Worm (Caenorhabditis elegans) whole organism, late embryonic: ENCODE measurements around the gene ttr-53.

Source experiments
- ahr-1 ChIP-seq: sonication (generic microtip); optimal IDR thresholded peaks from 2 replicates; lab custom pipeline; 2016; ENCODE audit warnings: missing genetic modification characterization, missing compliant biosample characterization
- ama-1 ChIP-seq: fragments of 150-350 bp; optimal IDR thresholded peaks from 2 replicates; lab custom pipeline; 2014
- ceh-2 ChIP-seq: sonication (generic microtip); optimal IDR thresholded peaks from 2 replicates; lab custom pipeline; 2016; ENCODE audit warnings: missing genotype, missing genetic modification characterization, missing compliant biosample characterization
- ceh-45 ChIP-seq: fragments of 200-800 bp; sonication (Bioruptor generic); IDR thresholded peaks from 2 replicates; pipeline ENCODE4 v1.3.6; 2022; ENCODE audit warnings: missing genetic modification reagents, missing genetic modification characterization, missing compliant biosample characterization
- elt-4 ChIP-seq: sonication (generic microtip); optimal IDR thresholded peaks from 2 replicates; lab custom pipeline; 2016; ENCODE audit warnings: missing genetic modification characterization, missing compliant biosample characterization
- ets-4 ChIP-seq: sonication (generic microtip); optimal IDR thresholded peaks from 2 replicates; lab custom pipeline; 2016; ENCODE audit warnings: missing genetic modification characterization, missing compliant biosample characterization
- hlh-30 ChIP-seq: sonication (generic microtip); optimal IDR thresholded peaks from 2 replicates; lab custom pipeline; 2017; ENCODE audit warnings: antibody characterized with exemption, missing genetic modification characterization, missing compliant biosample characterization; ENCODE audit not compliant: insufficient read depth
- lin-11 ChIP-seq: fragments of 200-800 bp; sonication (Bioruptor generic); optimal IDR thresholded peaks from 2 replicates; lab custom pipeline; 2018; ENCODE audit warnings: mild to moderate bottlenecking, missing genetic modification characterization, missing compliant biosample characterization
- pag-3 ChIP-seq: sonication (generic microtip); optimal IDR thresholded peaks from 2 replicates; lab custom pipeline; 2016; ENCODE audit warnings: missing compliant biosample characterization, missing genetic modification characterization, borderline replicate concordance
- pat-9 ChIP-seq: fragments of 200-800 bp; sonication (Bioruptor generic); optimal IDR thresholded peaks from 2 replicates; lab custom pipeline; 2018; ENCODE audit warnings: mild to moderate bottlenecking, missing genetic modification characterization, moderate library complexity, missing compliant biosample characterization
- pqm-1 ChIP-seq: sonication (generic microtip); optimal IDR thresholded peaks from 2 replicates; lab custom pipeline; 2016; ENCODE audit warnings: missing genetic modification characterization, missing compliant biosample characterization
- sox-2 ChIP-seq: fragments of 200-800 bp; sonication (Bioruptor generic); IDR thresholded peaks from 2 replicates; pipeline ENCODE4 v1.3.6; 2022; ENCODE audit warnings: missing genetic modification reagents, missing genetic modification characterization, missing compliant biosample characterization
- tbx-7 ChIP-seq: sonication (generic microtip); optimal IDR thresholded peaks from 2 replicates; lab custom pipeline; 2016; ENCODE audit warnings: missing genotype, missing genetic modification characterization, missing compliant biosample characterization

DNA sequence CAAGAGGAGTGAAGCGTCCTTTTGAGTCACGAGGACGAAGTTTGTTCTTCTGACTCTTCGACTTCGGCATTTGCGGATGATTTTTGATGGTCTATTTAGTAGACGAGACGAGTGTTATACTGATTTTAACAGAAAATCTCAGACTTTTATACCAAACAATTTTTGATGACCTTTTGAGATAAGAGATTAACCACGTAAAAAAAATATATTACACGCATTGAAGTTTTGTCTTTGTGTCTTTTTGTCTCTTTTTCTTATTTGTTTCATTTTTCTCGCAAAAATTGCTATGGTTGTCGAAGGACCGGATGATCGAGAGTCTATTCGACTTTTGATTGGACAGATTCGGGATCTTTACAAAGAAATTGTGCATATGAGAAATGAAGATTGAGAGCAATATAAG, 46.4 kb upstream of the ttr-53 start, which contains the start of gene spch-1:
- TF ChIP-seq pag-3 (tag; lab: Kevin White, UChicago), result no peak
- TF ChIP-seq elt-4 (tag; lab: Kevin White, UChicago), result no peak
- TF ChIP-seq hlh-30 (tag; lab: Kevin White, UChicago), result no peak
- TF ChIP-seq ceh-2 (tag; lab: Kevin White, UChicago), result no peak
- no peak for TF ChIP-seq ets-4
- TF ChIP-seq pat-9, result no peak
- TF ChIP-seq tbx-7 (tag; lab: Kevin White, UChicago), result no peak
- no peak for TF ChIP-seq ama-1
- no peak for TF ChIP-seq sox-2 (GFP tag; lab: Robert Waterston, UW)
- no peak for TF ChIP-seq ceh-45 (GFP tag; lab: Robert Waterston, UW)
- TF ChIP-seq pqm-1, result no peak
- TF ChIP-seq ahr-1 (tag; lab: Kevin White, UChicago), result no peak
- TF ChIP-seq lin-11 (tag; lab: Kevin White, UChicago), result no peak
